Worm (Caenorhabditis elegans) whole organism, late embryonic: Measurements from ENCODE around the gene nlp-13.
"Not testable (repeated sequence)": the region's sequence is repeated elsewhere in the genome, so short reads cannot be mapped to it uniquely, and the experiment has no call there.

ENCODE experiments used
- C08G9.2 ChIP-seq: sonication (generic microtip); optimal IDR thresholded peaks from 2 replicates; lab custom pipeline; 2016; ENCODE audit warnings: mild to moderate bottlenecking, missing genetic modification characterization, moderate library complexity, missing compliant biosample characterization
- F13H6.1 ChIP-seq: sonication (generic microtip); optimal IDR thresholded peaks from 2 replicates; lab custom pipeline; 2016; ENCODE audit warnings: missing genetic modification characterization, missing compliant biosample characterization
- K09A11.1 ChIP-seq: sonication (generic microtip); optimal IDR thresholded peaks from 2 replicates; lab custom pipeline; 2017; ENCODE audit warnings: antibody characterized with exemption, mild to moderate bottlenecking, missing genetic modification characterization, missing compliant biosample characterization; ENCODE audit not compliant: insufficient read depth
- T23F11.4 ChIP-seq: fragments of 200-800 bp; sonication (Bioruptor generic); optimal IDR thresholded peaks from 2 replicates; lab custom pipeline; 2018; ENCODE audit warnings: mild to moderate bottlenecking, missing genetic modification characterization, missing compliant biosample characterization
- ama-1 ChIP-seq: fragments of 150-350 bp; optimal IDR thresholded peaks from 2 replicates; lab custom pipeline; 2014
- ceh-2 ChIP-seq: sonication (generic microtip); optimal IDR thresholded peaks from 2 replicates; lab custom pipeline; 2016; ENCODE audit warnings: missing genotype, missing genetic modification characterization, missing compliant biosample characterization
- ceh-31 ChIP-seq: sonication (generic microtip); optimal IDR thresholded peaks from 2 replicates; lab custom pipeline; 2016; ENCODE audit warnings: missing genetic modification characterization, missing compliant biosample characterization
- ceh-48 ChIP-seq: sonication (generic microtip); optimal IDR thresholded peaks from 2 replicates; lab custom pipeline; 2016; ENCODE audit warnings: missing genetic modification characterization, inconsistent platforms, missing compliant biosample characterization
- ceh-9 ChIP-seq: sonication (generic microtip); optimal IDR thresholded peaks from 2 replicates; lab custom pipeline; 2016; ENCODE audit warnings: mild to moderate bottlenecking, missing genetic modification characterization, inconsistent platforms, missing compliant biosample characterization
- che-1 ChIP-seq: sonication (generic microtip); optimal IDR thresholded peaks from 2 replicates; lab custom pipeline; 2016; ENCODE audit warnings: mild to moderate bottlenecking, missing genetic modification characterization, missing compliant biosample characterization
- elt-2 ChIP-seq: sonication (generic microtip); optimal IDR thresholded peaks from 2 replicates; lab custom pipeline; 2016; ENCODE audit warnings: missing genetic modification reagents, missing genetic modification characterization, missing compliant biosample characterization
- ets-4 ChIP-seq: sonication (generic microtip); optimal IDR thresholded peaks from 2 replicates; lab custom pipeline; 2016; ENCODE audit warnings: missing genetic modification characterization, missing compliant biosample characterization
- fax-1 ChIP-seq: sonication (generic microtip); optimal IDR thresholded peaks from 2 replicates; lab custom pipeline; 2016; ENCODE audit warnings: missing genotype, missing genetic modification characterization, missing compliant biosample characterization
- fkh-10 ChIP-seq: fragments of 150-350 bp; optimal IDR thresholded peaks from 2 replicates; lab custom pipeline; 2014; ENCODE audit warnings: missing biosample characterization, missing genetic modification reagents, missing genetic modification characterization
- hlh-13 ChIP-seq: fragments of 200-800 bp; sonication (Bioruptor generic); optimal IDR thresholded peaks from 2 replicates; lab custom pipeline; 2018; ENCODE audit warnings: mild to moderate bottlenecking, missing genetic modification characterization, missing compliant biosample characterization
- hlh-15 ChIP-seq: sonication (generic microtip); optimal IDR thresholded peaks from 2 replicates; lab custom pipeline; 2016; ENCODE audit warnings: missing genetic modification characterization, missing compliant biosample characterization
- hlh-6 ChIP-seq: sonication (generic microtip); optimal IDR thresholded peaks from 2 replicates; lab custom pipeline; 2016; ENCODE audit warnings: missing genotype, missing genetic modification characterization, missing compliant biosample characterization
- hlh-8 ChIP-seq: sonication (generic microtip); optimal IDR thresholded peaks from 2 replicates; lab custom pipeline; 2016; ENCODE audit warnings: missing genotype, missing genetic modification characterization, missing compliant biosample characterization
- lin-11 ChIP-seq: fragments of 200-800 bp; sonication (Bioruptor generic); optimal IDR thresholded peaks from 2 replicates; lab custom pipeline; 2018; ENCODE audit warnings: mild to moderate bottlenecking, missing genetic modification characterization, missing compliant biosample characterization
- mec-3 ChIP-seq: sonication (generic microtip); optimal IDR thresholded peaks from 2 replicates; lab custom pipeline; 2016; ENCODE audit warnings: borderline replicate concordance, missing genetic modification characterization, missing compliant biosample characterization
- npax-4 ChIP-seq: sonication (generic microtip); optimal IDR thresholded peaks from 2 replicates; lab custom pipeline; 2016; ENCODE audit warnings: missing genetic modification characterization, missing compliant biosample characterization
- odd-2 ChIP-seq: sonication (generic microtip); optimal IDR thresholded peaks from 2 replicates; lab custom pipeline; 2017; ENCODE audit warnings: antibody characterized with exemption, mild to moderate bottlenecking, missing genetic modification characterization, missing compliant biosample characterization
- pha-4 ChIP-seq: fragments of 150-350 bp; optimal IDR thresholded peaks from 2 replicates; lab custom pipeline; 2018; ENCODE audit warnings: missing biosample characterization, missing genetic modification reagents, missing genetic modification characterization
- pros-1 ChIP-seq: fragments of 150-350 bp; optimal IDR thresholded peaks from 2 replicates; lab custom pipeline; 2014; ENCODE audit warnings: missing biosample characterization, missing genetic modification reagents, missing genetic modification characterization
- sdc-2 ChIP-seq: sonication (generic microtip); optimal IDR thresholded peaks from 2 replicates; lab custom pipeline; 2016; ENCODE audit warnings: missing genotype, missing genetic modification characterization, missing compliant biosample characterization
- sox-2 ChIP-seq: fragments of 200-800 bp; sonication (Bioruptor generic); IDR thresholded peaks from 2 replicates; pipeline ENCODE4 v1.3.6; 2022; ENCODE audit warnings: missing genetic modification reagents, missing genetic modification characterization, missing compliant biosample characterization
- tbx-7 ChIP-seq: sonication (generic microtip); optimal IDR thresholded peaks from 2 replicates; lab custom pipeline; 2016; ENCODE audit warnings: missing genotype, missing genetic modification characterization, missing compliant biosample characterization
- unc-3 ChIP-seq, 2 experiments: fragments of 200-800 bp in 1 of 2; sonication (Bioruptor generic) in 1 of 2; sonication (generic microtip) in 1 of 2; conservative IDR thresholded peaks in 1 of 2; optimal IDR thresholded peaks in 1 of 2; 2 replicates each; pipeline versions ENCODE4 v1.3.6 to Lab custom; 2016 to 2022; ENCODE audit warnings: missing compliant biosample characterization in 2 of 2, missing genetic modification characterization in 2 of 2, missing genetic modification reagents in 1 of 2
- unc-42 ChIP-seq: sonication (generic microtip); optimal IDR thresholded peaks from 2 replicates; lab custom pipeline; 2016; ENCODE audit warnings: missing genotype, missing genetic modification characterization, missing compliant biosample characterization
- zip-5 ChIP-seq: sonication (generic microtip); optimal IDR thresholded peaks from 2 replicates; lab custom pipeline; 2016; ENCODE audit warnings: missing genetic modification characterization, missing compliant biosample characterization

The nlp-13 gene

DNA sequence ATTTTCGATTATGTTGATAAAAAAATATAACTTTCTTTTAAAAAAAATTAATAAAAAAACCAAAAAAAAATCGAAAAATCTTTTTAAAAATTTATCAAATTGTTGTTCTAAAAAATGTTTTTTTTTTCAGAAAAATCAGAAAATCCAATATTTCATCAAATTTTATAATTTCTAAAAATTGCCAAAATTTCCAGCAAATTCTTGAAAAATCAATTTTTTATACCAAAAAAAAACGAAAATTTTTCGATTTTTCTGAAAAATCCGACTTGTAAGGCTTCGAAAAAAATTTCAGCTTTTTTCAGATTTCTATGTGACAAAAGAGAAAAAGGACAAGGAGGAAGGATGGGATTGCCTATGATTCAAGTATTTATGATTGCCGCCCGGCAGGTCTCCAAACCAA is 31.8 kb upstream of the nlp-13 start, which contains the start of gene H43I07.1:
H43I07.1 (plus strand) TSS at position 301 of the 400 bp plus-strand sequence.
- no peak for TF ChIP-seq elt-2 (tag; lab: Kevin White, UChicago)
- TF ChIP-seq ceh-48 (tag; lab: Kevin White, UChicago): no peak
- TF ChIP-seq C08G9.2 (tag; lab: Kevin White, UChicago): no peak
- TF ChIP-seq F13H6.1: no peak
- TF ChIP-seq sox-2: no peak
- no peak for TF ChIP-seq che-1
- no peak for TF ChIP-seq npax-4 (tag; lab: Kevin White, UChicago)
- no peak for TF ChIP-seq zip-5
- TF ChIP-seq lin-11 (tag; lab: Kevin White, UChicago): no peak
- no peak for TF ChIP-seq mec-3 (tag; lab: Kevin White, UChicago)

DNA sequence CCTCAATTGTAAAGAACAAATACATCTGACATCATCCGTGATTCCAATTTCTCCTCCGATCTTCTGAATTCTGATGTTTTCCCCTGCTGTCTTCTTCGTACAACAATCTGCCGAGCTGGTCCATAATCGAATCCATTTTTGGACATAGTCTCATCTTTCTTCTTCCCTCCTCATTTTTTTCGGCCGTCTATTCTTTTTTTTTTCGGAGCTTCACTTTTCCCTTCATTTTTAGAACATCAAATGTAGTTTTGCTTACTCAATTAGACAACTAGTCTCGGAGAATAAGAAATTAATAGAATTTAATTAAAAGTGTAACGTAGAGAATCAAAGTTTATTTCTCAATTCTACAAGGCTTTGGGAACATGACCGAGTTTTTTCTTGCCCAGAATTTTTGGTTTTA is 24.7 kb upstream of the nlp-13 start:
- TF ChIP-seq hlh-6 (tag; lab: Kevin White, UChicago): no peak
- TF ChIP-seq hlh-8 (tag; lab: Kevin White, UChicago): no peak
- no peak for TF ChIP-seq fkh-10
- TF ChIP-seq unc-42 (tag; lab: Kevin White, UChicago): peak; percentile 54
- TF ChIP-seq unc-3 (GFP tag; conservative IDR thresholded peaks at IDR 0.05; lab: Robert Waterston, UW): no peak
- no peak for TF ChIP-seq unc-3 (tag; optimal IDR thresholded peaks at IDR 0.05; lab: Kevin White, UChicago)

DNA sequence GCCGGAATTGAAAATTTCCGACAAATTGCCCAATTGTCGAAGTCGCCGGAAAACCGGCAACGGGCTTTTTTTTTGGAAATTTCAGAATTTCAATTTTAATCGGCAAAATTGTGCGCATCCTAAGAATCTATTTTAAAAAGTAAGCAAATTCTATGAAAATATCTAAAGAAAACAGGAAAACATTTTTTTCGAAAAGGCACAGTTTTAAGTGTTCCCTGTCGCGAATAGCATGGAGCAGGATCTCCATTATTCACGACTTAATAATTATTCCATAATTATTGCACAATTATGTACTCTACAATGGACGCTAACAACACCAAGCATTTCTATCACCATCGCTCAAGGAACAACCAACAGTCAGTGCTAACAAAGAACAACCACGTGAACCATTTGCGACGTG is 20.4 kb upstream of the nlp-13 start, which contains the start of gene H43I07.4:
H43I07.4 (plus strand) TSS at position 301 of the 400 bp plus-strand sequence.
- TF ChIP-seq hlh-6 (tag; lab: Kevin White, UChicago); pros-1 (tag; lab: Kevin White, UChicago); pha-4: not testable (repeated sequence)

DNA sequence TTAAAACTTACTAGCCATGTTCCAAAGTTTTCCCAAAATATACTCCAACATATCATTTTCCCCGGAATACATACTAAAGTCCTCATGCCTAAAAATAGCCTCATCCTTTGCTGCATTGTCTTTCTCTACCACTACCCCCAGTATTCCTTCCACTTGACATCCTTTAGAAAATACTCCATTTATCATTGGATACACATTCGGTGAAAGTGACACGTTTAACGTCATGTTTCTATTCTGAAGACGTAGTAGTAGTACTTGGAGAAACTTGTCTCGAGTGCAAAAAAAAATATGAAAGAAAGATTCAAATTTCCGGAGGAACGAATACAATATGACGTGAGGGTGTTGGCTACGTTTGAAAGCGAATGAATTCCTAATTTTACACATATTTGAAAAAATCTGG is 19.3 kb upstream of the nlp-13 start:
- TF ChIP-seq ceh-9 (tag; lab: Kevin White, UChicago): no peak
- no peak for TF ChIP-seq npax-4 (tag; lab: Kevin White, UChicago)
- TF ChIP-seq odd-2 (tag; lab: Kevin White, UChicago): no peak
- no peak for TF ChIP-seq T23F11.4 (GFP tag; lab: Kevin White, UChicago)
- TF ChIP-seq K09A11.1 (tag; lab: Kevin White, UChicago): no peak
- TF ChIP-seq ceh-2 (tag; lab: Kevin White, UChicago): no peak

DNA sequence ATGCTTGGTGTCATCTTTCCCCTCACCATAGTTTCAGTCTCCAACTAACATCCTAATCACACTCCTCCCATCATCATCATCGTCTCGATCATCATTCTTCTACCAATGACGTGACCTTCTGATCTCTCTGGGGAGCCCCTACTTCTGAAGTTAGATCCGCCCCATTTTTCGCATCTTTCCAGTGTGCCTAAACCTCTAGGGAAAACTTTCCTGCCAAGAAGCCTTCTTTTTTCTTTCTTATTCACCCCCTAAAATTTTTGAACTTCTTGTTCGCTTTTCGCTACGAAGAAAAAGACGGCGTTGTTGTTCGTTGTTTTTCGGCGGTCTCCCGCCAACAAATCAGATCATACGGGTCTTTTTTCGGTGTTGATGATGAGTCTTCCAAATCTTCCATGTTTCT is 17.9 kb upstream of the nlp-13 start:
- TF ChIP-seq unc-3 (GFP tag; conservative IDR thresholded peaks at IDR 0.05; lab: Robert Waterston, UW): no peak
- TF ChIP-seq unc-3 (tag; optimal IDR thresholded peaks at IDR 0.05; lab: Kevin White, UChicago): peak; percentile 5
- TF ChIP-seq sdc-2 (tag; lab: Kevin White, UChicago): no peak
- TF ChIP-seq, all 69 proteins: peak for 1

DNA sequence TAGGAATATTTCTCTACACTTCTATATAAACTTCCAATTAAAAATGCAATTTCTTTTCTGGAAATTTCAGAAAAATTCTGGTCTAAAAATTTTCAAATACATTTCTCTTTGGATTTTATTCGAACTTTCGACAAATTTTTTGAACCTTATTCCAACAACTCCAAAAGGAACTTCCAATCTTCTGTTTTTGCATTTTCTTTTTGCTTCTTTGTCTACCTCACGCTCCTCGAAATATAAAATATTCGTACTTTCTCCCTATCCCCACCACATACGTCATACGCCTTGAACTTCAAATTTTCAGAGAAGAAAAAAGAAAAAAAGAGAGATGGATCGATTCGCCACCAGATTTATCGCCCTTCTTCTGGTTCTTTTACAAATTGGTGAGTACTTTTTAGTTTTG is 16.9 kb upstream of the nlp-13 start, which contains the start of gene nlp-9:
nlp-9 (plus strand) TSS at position 301 of the 400 bp plus-strand sequence.
- TF ChIP-seq T23F11.4 (GFP tag; lab: Kevin White, UChicago) (no peak), hlh-15 (tag; lab: Kevin White, UChicago) (no peak), fax-1 (tag; lab: Kevin White, UChicago) (no peak), mec-3 (tag; lab: Kevin White, UChicago) (no peak), unc-3 (GFP tag; conservative IDR thresholded peaks at IDR 0.05; lab: Robert Waterston, UW) (no peak), unc-3 (tag; optimal IDR thresholded peaks at IDR 0.05; lab: Kevin White, UChicago) (no peak), hlh-13 (GFP tag; lab: Kevin White, UChicago) (no peak), tbx-7 (tag; lab: Kevin White, UChicago) (no peak)

DNA sequence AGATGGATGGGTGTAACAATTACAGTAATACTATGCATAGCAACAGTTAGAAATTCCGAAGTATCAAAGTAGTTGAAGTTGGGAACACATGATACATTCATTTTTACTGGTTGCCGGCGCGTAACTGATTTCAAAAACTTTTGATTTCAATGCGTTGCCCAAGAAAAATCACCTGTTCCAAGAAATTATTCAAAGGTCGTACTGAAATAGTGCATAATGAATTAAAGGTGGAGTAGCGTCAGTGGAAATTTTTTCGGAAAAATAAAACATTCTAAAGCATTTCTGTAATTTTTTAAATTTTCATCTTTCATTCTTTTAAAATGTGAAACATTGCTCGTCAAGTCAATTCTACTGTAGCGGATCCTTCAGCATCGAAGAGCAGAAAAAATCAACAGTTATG is 4.1 kb downstream of the nlp-13 start, which contains the start of gene srh-204:
srh-204 (minus strand) TSS at position 101 of the 400 bp plus-strand sequence.
- no peak for TF ChIP-seq sdc-2 (tag; lab: Kevin White, UChicago)
- TF ChIP-seq ets-4 (tag; lab: Kevin White, UChicago): no peak
- no peak for TF ChIP-seq ceh-31 (tag; lab: Kevin White, UChicago)
- no peak for TF ChIP-seq ama-1 (lab: Kevin White, UChicago)
